Fruit fly (Drosophila melanogaster) whole organism, pupa: ENCODE measurements around the gene CG15142.

Experiments used
- CG10348 ChIP-seq: fragments of 200-800 bp; sonication (Bioruptor generic); IDR thresholded peaks from 2 replicates; pipeline ENCODE4 v1.3.6; 2022; ENCODE audit warnings: missing biosample characterization, missing genetic modification characterization
- CG12605 ChIP-seq: fragments of 200-800 bp; sonication (Bioruptor generic); IDR thresholded peaks from 2 replicates; pipeline ENCODE4 v1.3.6; 2022; ENCODE audit warnings: missing biosample characterization, missing genetic modification characterization
- CG13204 ChIP-seq: fragments of 200-800 bp; sonication (Bioruptor generic); optimal IDR thresholded peaks from 2 replicates; lab custom pipeline; 2018; ENCODE audit warnings: missing biosample characterization, mild to moderate bottlenecking, missing genetic modification characterization, moderate library complexity
- CG14655 ChIP-seq: fragments of 200-800 bp; sonication (Bioruptor generic); optimal IDR thresholded peaks from 3 replicates; lab custom pipeline; 2017; ENCODE audit warnings: mild to moderate bottlenecking, missing biosample characterization, missing genetic modification reagents, missing genetic modification characterization
- CG15710 ChIP-seq: fragments of 200-800 bp; sonication (Bioruptor generic); optimal IDR thresholded peaks from 2 replicates; lab custom pipeline; 2018; ENCODE audit warnings: missing biosample characterization, mild to moderate bottlenecking, missing genetic modification characterization, moderate library complexity
- CG17806 ChIP-seq: fragments of 200-800 bp; sonication (Bioruptor generic); optimal IDR thresholded peaks from 2 replicates; lab custom pipeline; 2018; ENCODE audit warnings: missing biosample characterization, mild to moderate bottlenecking, missing genetic modification characterization, moderate library complexity
- CG32121 ChIP-seq: fragments of 200-800 bp; sonication (Bioruptor generic); IDR thresholded peaks from 2 replicates; pipeline ENCODE4 v1.3.6; 2022; ENCODE audit warnings: missing biosample characterization, missing genetic modification characterization
- CG34367 ChIP-seq: fragments of 200-800 bp; sonication (Bioruptor generic); optimal IDR thresholded peaks from 2 replicates; lab custom pipeline; 2018; ENCODE audit warnings: missing biosample characterization, mild to moderate bottlenecking, missing genetic modification characterization
- CG4496 ChIP-seq: fragments of 200-800 bp; sonication (Bioruptor generic); IDR thresholded peaks from 3 replicates; pipeline ENCODE4 v1.3.6; 2022; ENCODE audit warnings: missing biosample characterization, missing genetic modification characterization
- CG8159 ChIP-seq: fragments of 200-800 bp; sonication (Bioruptor generic); optimal IDR thresholded peaks from 3 replicates; lab custom pipeline; 2018; ENCODE audit warnings: missing biosample characterization, mild to moderate bottlenecking, missing genetic modification characterization, moderate library complexity
- CG8301 ChIP-seq: fragments of 200-800 bp; sonication (Bioruptor generic); optimal IDR thresholded peaks from 2 replicates; lab custom pipeline; 2018; ENCODE audit warnings: missing biosample characterization, mild to moderate bottlenecking, missing genetic modification characterization
- CG9948 ChIP-seq: fragments of 200-800 bp; sonication (Bioruptor generic); optimal IDR thresholded peaks from 2 replicates; lab custom pipeline; 2018; ENCODE audit warnings: missing biosample characterization, mild to moderate bottlenecking, missing genetic modification characterization, moderate library complexity
- D1 ChIP-seq: fragments of 200-800 bp; sonication (Bioruptor generic); optimal IDR thresholded peaks from 2 replicates; lab custom pipeline; 2018; ENCODE audit warnings: missing biosample characterization, mild to moderate bottlenecking, missing genetic modification characterization, moderate library complexity
- EcR ChIP-seq: fragments of 200-800 bp; sonication (Bioruptor generic); optimal IDR thresholded peaks from 3 replicates; lab custom pipeline; 2019; ENCODE audit warnings: missing biosample characterization, missing genetic modification characterization, mild to moderate bottlenecking, moderate library complexity, missing genetic modification reagents
- Ets98B ChIP-seq: fragments of 200-800 bp; sonication (Bioruptor generic); IDR thresholded peaks from 2 replicates; pipeline ENCODE4 v1.3.6; 2022; ENCODE audit warnings: missing biosample characterization, missing genetic modification characterization
- Pif1A ChIP-seq: fragments of 200-800 bp; sonication (Bioruptor generic); optimal IDR thresholded peaks from 3 replicates; lab custom pipeline; 2016; ENCODE audit warnings: missing biosample characterization, missing genetic modification characterization
- Pif1B ChIP-seq: fragments of 200-800 bp; sonication (Bioruptor generic); optimal IDR thresholded peaks from 3 replicates; lab custom pipeline; 2016; ENCODE audit warnings: missing biosample characterization, missing genetic modification characterization
- Snoo ChIP-seq: fragments of 200-800 bp; sonication (Bioruptor generic); optimal IDR thresholded peaks from 3 replicates; lab custom pipeline; 2017; ENCODE audit warnings: missing biosample characterization, mild to moderate bottlenecking, missing genetic modification characterization, inconsistent platforms
- fd96Ca ChIP-seq: fragments of 200-800 bp; sonication (Bioruptor generic); IDR thresholded peaks from 3 replicates; pipeline ENCODE4 v1.3.6; 2022; ENCODE audit warnings: missing biosample characterization, missing genetic modification characterization
- gl ChIP-seq: fragments of 200-800 bp; sonication (Bioruptor generic); optimal IDR thresholded peaks from 2 replicates; lab custom pipeline; 2018; ENCODE audit warnings: missing biosample characterization, mild to moderate bottlenecking, missing genetic modification characterization
- rn ChIP-seq: fragments of 200-800 bp; sonication (Bioruptor generic); IDR thresholded peaks from 2 replicates; pipeline ENCODE4 v1.3.6; 2022; ENCODE audit warnings: missing biosample characterization, missing genetic modification characterization

The CG15142 gene

dm6 chr2L:17457944-17458343, 40.7 kb downstream of the CG15142 start, which contains the start of gene CG18563:
TSS of gene CG18563 (minus strand) at chr2L:17458044.
- TF ChIP-seq rn (GFP tag; lab: Robert Waterston, UW) (no peak), Ets98B (GFP tag; lab: Robert Waterston, UW) (no peak), CG17806 (no peak), CG12605 (no peak), Pif1A (GFP tag; lab: Kevin White, UChicago) (no peak), Snoo (no peak), CG4496 (GFP tag; lab: Robert Waterston, UW) (no peak), fd96Ca (no peak), CG32121 (GFP tag; lab: Robert Waterston, UW) (no peak), CG15710 (tag; lab: Kevin White, UChicago) (no peak), CG9948 (tag; lab: Kevin White, UChicago) (no peak), D1 (tag; lab: Kevin White, UChicago) (no peak), gl (tag; lab: Kevin White, UChicago) (no peak), CG8159 (no peak), CG14655 (GFP tag; lab: Kevin White, UChicago) (no peak), CG10348 (GFP tag; lab: Robert Waterston, UW) (no peak), CG13204 (GFP tag; lab: Kevin White, UChicago) (no peak), EcR (GFP tag; lab: Kevin White, UChicago) (no peak), CG8301 (tag; lab: Kevin White, UChicago) (no peak), Pif1B (GFP tag; lab: Kevin White, UChicago) (no peak)

dm6 chr2L:17455823-17456222, 42.8 kb downstream of the CG15142 start, which contains the start of gene SPH93:
TSS of gene SPH93 (minus strand) at chr2L:17455923.
- TF ChIP-seq D1 (tag; lab: Kevin White, UChicago) = no peak
- no peak for TF ChIP-seq EcR (GFP tag; lab: Kevin White, UChicago)
- no peak for TF ChIP-seq CG13204 (GFP tag; lab: Kevin White, UChicago)
- TF ChIP-seq CG8159 = no peak
- no peak for TF ChIP-seq Snoo
- TF ChIP-seq Pif1A (GFP tag; lab: Kevin White, UChicago) = no peak
- TF ChIP-seq Pif1B (GFP tag; lab: Kevin White, UChicago) = no peak
- TF ChIP-seq fd96Ca = no peak

dm6 chr2L:17452624-17453023, 46.0 kb downstream of the CG15142 start, which contains the start of gene CG5050:
TSS of gene CG5050 (plus strand) at chr2L:17452924.
- TF ChIP-seq rn (GFP tag; lab: Robert Waterston, UW) (no peak), Pif1A (GFP tag; lab: Kevin White, UChicago) (no peak), fd96Ca (no peak), CG8301 (tag; lab: Kevin White, UChicago) (no peak), CG34367 (tag; lab: Kevin White, UChicago) (no peak), Ets98B (GFP tag; lab: Robert Waterston, UW) (no peak), CG9948 (tag; lab: Kevin White, UChicago) (no peak), EcR (GFP tag; lab: Kevin White, UChicago) (no peak), CG14655 (GFP tag; lab: Kevin White, UChicago) (no peak)

dm6 chr2L:17452084-17452483, 46.5 kb downstream of the CG15142 start:
- no peak for TF ChIP-seq EcR (GFP tag; lab: Kevin White, UChicago)
- TF ChIP-seq CG15710 (tag; lab: Kevin White, UChicago) = no peak
- no peak for TF ChIP-seq gl (tag; lab: Kevin White, UChicago)
- TF ChIP-seq CG12605 = no peak
- no peak for TF ChIP-seq Ets98B (GFP tag; lab: Robert Waterston, UW)
- no peak for TF ChIP-seq Pif1B (GFP tag; lab: Kevin White, UChicago)
- no peak for TF ChIP-seq CG13204 (GFP tag; lab: Kevin White, UChicago)
- no peak for TF ChIP-seq CG8301 (tag; lab: Kevin White, UChicago)
- TF ChIP-seq CG4496 (GFP tag; lab: Robert Waterston, UW) = no peak
- TF ChIP-seq CG14655 (GFP tag; lab: Kevin White, UChicago) = no peak
- no peak for TF ChIP-seq CG10348 (GFP tag; lab: Robert Waterston, UW)
- no peak for TF ChIP-seq Pif1A (GFP tag; lab: Kevin White, UChicago)
- no peak for TF ChIP-seq D1 (tag; lab: Kevin White, UChicago)
- TF ChIP-seq CG17806 = no peak
- TF ChIP-seq Snoo = no peak

dm6 chr2L:17450505-17451415, 47.9 kb downstream of the CG15142 start:
- TF ChIP-seq fd96Ca (no peak), Pif1A (GFP tag; lab: Kevin White, UChicago) (peak; percentile 59), CG9948 (tag; lab: Kevin White, UChicago) (peak; percentile 59), CG14655 (GFP tag; lab: Kevin White, UChicago) (peak; percentile 69), D1 (tag; lab: Kevin White, UChicago) (peak; percentile 52), Pif1B (GFP tag; lab: Kevin White, UChicago) (peak; percentile 58), Ets98B (GFP tag; lab: Robert Waterston, UW) (no peak; the same call in 1 of the 2 replicates), gl (tag; lab: Kevin White, UChicago) (peak; percentile 12), CG17806 (peak; percentile 74), CG15710 (tag; lab: Kevin White, UChicago) (peak; percentile 63), CG4496 (GFP tag; lab: Robert Waterston, UW) (peak; percentile 78), CG34367 (tag; lab: Kevin White, UChicago) (peak; percentile 36), CG32121 (GFP tag; lab: Robert Waterston, UW) (peak; percentile 73), CG8159 (peak; percentile 80), Snoo (peak; percentile 60), CG12605 (peak; percentile 13; the same call in 1 of the 2 replicates), CG10348 (GFP tag; lab: Robert Waterston, UW) (no peak), EcR (GFP tag; lab: Kevin White, UChicago) (no peak), CG13204 (GFP tag; lab: Kevin White, UChicago) (no peak), CG8301 (tag; lab: Kevin White, UChicago) (peak; percentile 64), rn (GFP tag; lab: Robert Waterston, UW) (no peak)
